Worm (Caenorhabditis elegans): Measurements from ENCODE around the gene cth-2.

The cth-2 gene

ce11 chrII:7069866-7070265 is 12.1 kb upstream of the cth-2 start, which contains the start of gene him-14:
TSS of gene him-14 (minus strand) at chrII:7069966.
- TF ChIP-seq aha-1 (tag) (peak; percentile 82), unc-62 (GFP tag; optimal IDR thresholded peaks at IDR 0.05 in 1 of 2) (no peak), unc-62 (tag; optimal IDR thresholded peaks at IDR 0.05) (no peak)

- TF ChIP-seq zip-2 (tag; optimal IDR thresholded peaks at IDR 0.05): no peak
- TF ChIP-seq daf-19 (GFP tag; conservative IDR thresholded peaks at IDR 0.05): no peak
- TF ChIP-seq spr-3 (GFP tag; optimal IDR thresholded peaks at IDR 0.05): no peak
- no peak for TF ChIP-seq hmg-1.1 (GFP tag; IDR thresholded peaks at IDR 0.05)
- TF ChIP-seq F37D6.2 (tag; optimal IDR thresholded peaks at IDR 0.05): no peak
Measured at ce11 chrII:7065391-7065790, 7.6 kb upstream of the cth-2 start, which contains the start of gene nos-2. TSS of gene nos-2 (plus strand) at chrII:7065618.

ce11 chrII:7061730-7062129 is 4.0 kb upstream of the cth-2 start, which contains the start of gene acs-6:
TSS of gene acs-6 (plus strand) at chrII:7062030.
- TF ChIP-seq ces-1 (GFP tag; optimal IDR thresholded peaks at IDR 0.05) (no peak), daf-12 (tag; optimal IDR thresholded peaks at IDR 0.05) (no peak), gei-8 (GFP tag; optimal IDR thresholded peaks at IDR 0.05) (no peak), mes-2 (tag; optimal IDR thresholded peaks at IDR 0.05; ENCODE audit: poor library complexity, severe bottlenecking) (no peak), lir-3 (tag; optimal IDR thresholded peaks at IDR 0.05) (no peak), nhr-111 (GFP tag; optimal IDR thresholded peaks at IDR 0.05) (no peak), ctbp-1 (GFP tag; IDR thresholded peaks at IDR 0.05) (no peak), duxl-1 (tag; optimal IDR thresholded peaks at IDR 0.05; ENCODE audit: poor library complexity) (no peak), dve-1 (tag; optimal IDR thresholded peaks at IDR 0.05; ENCODE audit: insufficient read depth) (no peak), ceh-44 (GFP tag; IDR thresholded peaks at IDR 0.05) (no peak), lin-1 (GFP tag; IDR thresholded peaks at IDR 0.05) (no peak), ceh-82 (tag; optimal IDR thresholded peaks at IDR 0.05) (no peak)

- TF ChIP-seq egl-27 (tag; optimal IDR thresholded peaks at IDR 0.05): no peak
- TF ChIP-seq lsy-2 (tag; optimal IDR thresholded peaks at IDR 0.05): no peak
- no peak for TF ChIP-seq ceh-82 (tag; optimal IDR thresholded peaks at IDR 0.05)
- no peak for TF ChIP-seq zip-2 (tag; optimal IDR thresholded peaks at IDR 0.05)
- peak; percentile 41 for TF ChIP-seq hlh-30 (tag; optimal IDR thresholded peaks at IDR 0.05; ENCODE audit: insufficient read depth)
- no peak for TF ChIP-seq madf-9 (GFP tag; conservative IDR thresholded peaks at IDR 0.05)
- TF ChIP-seq nhr-111 (GFP tag; optimal IDR thresholded peaks at IDR 0.05): no peak
- TF ChIP-seq F26F4.8 (GFP tag; conservative IDR thresholded peaks at IDR 0.05): no peak
Measured at ce11 chrII:7060791-7061190, 3.0 kb upstream of the cth-2 start.

ce11 chrII:7060202-7060601 is 2.4 kb upstream of the cth-2 start:
- TF ChIP-seq hlh-11 (tag; optimal IDR thresholded peaks at IDR 0.05) (peak; percentile 92), nhr-77 (tag; optimal IDR thresholded peaks at IDR 0.05) (peak; percentile 68), nhr-48 (tag; optimal IDR thresholded peaks at IDR 0.05) (peak; percentile 85), daf-16 (GFP tag; optimal IDR thresholded peaks at IDR 0.05) (peak in 1 of 2 experiments; percentile 71), daf-16 (tag; optimal IDR thresholded peaks at IDR 0.05) (peak; percentile 93), unc-62 (GFP tag; optimal IDR thresholded peaks at IDR 0.05 in 1 of 2) (peak in 1 of 2 experiments; percentile 77), unc-62 (tag; optimal IDR thresholded peaks at IDR 0.05) (no peak), Y48G9A.11 (GFP tag; IDR thresholded peaks at IDR 0.05) (no peak), pha-4 (GFP tag; IDR thresholded peaks at IDR 0.05) (peak; percentile 58), pha-4 (tag; optimal IDR thresholded peaks at IDR 0.05) (no peak), zfp-3 (GFP tag; conservative IDR thresholded peaks at IDR 0.05) (peak; percentile 77), nhr-25 (tag; optimal IDR thresholded peaks at IDR 0.05; ENCODE audit: borderline replicate concordance, insufficient read depth) (no peak), lin-1 (GFP tag; IDR thresholded peaks at IDR 0.05) (peak; percentile 70), tra-1 (GFP tag; IDR thresholded peaks at IDR 0.05) (peak; percentile 87), F37D6.2 (tag; optimal IDR thresholded peaks at IDR 0.05) (no peak), unc-130 (GFP tag; optimal IDR thresholded peaks at IDR 0.05) (no peak), lin-39 (tag; optimal IDR thresholded peaks at IDR 0.05) (no peak), hlh-30 (tag; optimal IDR thresholded peaks at IDR 0.05; ENCODE audit: insufficient read depth) (peak; percentile 46), mdl-1 (tag; optimal IDR thresholded peaks at IDR 0.05) (peak in 1 of 2 experiments; percentile 68), nhr-28 (tag; optimal IDR thresholded peaks at IDR 0.05) (peak; percentile 28), nhr-41 (GFP tag; IDR thresholded peaks at IDR 0.05) (peak; percentile 77), dmd-6 (GFP tag; IDR thresholded peaks at IDR 0.05) (peak; percentile 98), aly-2 (tag; optimal IDR thresholded peaks at IDR 0.05) (no peak), mxl-3 (GFP tag; optimal IDR thresholded peaks at IDR 0.05) (peak; percentile 83)

All from whole organism, L4 larva.